Worm (Caenorhabditis elegans) whole organism, early embryonic: ENCODE data around the gene pmk-2.
A peak's percentile ranks its signal among the peaks of the same experiment; 100 is the strongest.
"Not testable (repeated sequence)": the region's sequence is repeated elsewhere in the genome, so short reads cannot be mapped to it uniquely, and the experiment has no call there.

Experiments
- B0310.2 ChIP-seq: sonication (generic microtip); optimal IDR thresholded peaks from 2 replicates; lab custom pipeline; 2016; ENCODE audit warnings: mild to moderate bottlenecking, missing genetic modification characterization, missing compliant biosample characterization
- F13C5.2 ChIP-seq: sonication (generic microtip); optimal IDR thresholded peaks from 2 replicates; lab custom pipeline; 2017; ENCODE audit warnings: mild to moderate bottlenecking, missing genetic modification characterization, inconsistent platforms, missing compliant biosample characterization
- aly-1 ChIP-seq: sonication (generic microtip); optimal IDR thresholded peaks from 2 replicates; lab custom pipeline; 2016; ENCODE audit warnings: missing genetic modification characterization, missing compliant biosample characterization
- ama-1 ChIP-seq: fragments of 150-350 bp; optimal IDR thresholded peaks from 2 replicates; lab custom pipeline; 2014
- ceh-13 ChIP-seq: fragments of 200-800 bp; sonication (Bioruptor generic); optimal IDR thresholded peaks from 2 replicates; lab custom pipeline; 2018; ENCODE audit warnings: mild to moderate bottlenecking, missing genetic modification characterization, missing compliant biosample characterization
- ceh-36 ChIP-seq: sonication (generic microtip); optimal IDR thresholded peaks from 2 replicates; lab custom pipeline; 2016; ENCODE audit warnings: missing genetic modification characterization, inconsistent platforms, missing compliant biosample characterization
- ets-7 ChIP-seq: sonication (generic microtip); optimal IDR thresholded peaks from 2 replicates; lab custom pipeline; 2016; ENCODE audit warnings: missing genotype, missing genetic modification characterization, missing compliant biosample characterization
- flt-1 ChIP-seq: fragments of 200-800 bp; sonication (Bioruptor generic); IDR thresholded peaks from 2 replicates; pipeline ENCODE4 v1.3.6; 2022; ENCODE audit warnings: missing genetic modification characterization, missing compliant biosample characterization
- hmbx-1 ChIP-seq: sonication (generic microtip); optimal IDR thresholded peaks from 2 replicates; lab custom pipeline; 2016; ENCODE audit warnings: mild to moderate bottlenecking, missing genetic modification characterization, missing compliant biosample characterization
- hmg-4 ChIP-seq: fragments of 200-800 bp; sonication (Bioruptor generic); optimal IDR thresholded peaks from 2 replicates; lab custom pipeline; 2018; ENCODE audit warnings: mild to moderate bottlenecking, missing genetic modification characterization, missing compliant biosample characterization
- hnd-1 ChIP-seq: sonication (generic microtip); optimal IDR thresholded peaks from 2 replicates; lab custom pipeline; 2016; ENCODE audit warnings: missing genetic modification characterization, missing compliant biosample characterization
- pes-1 ChIP-seq: fragments of 200-800 bp; sonication (Bioruptor generic); IDR thresholded peaks from 2 replicates; pipeline ENCODE4 v1.3.6; 2022; ENCODE audit warnings: missing genetic modification reagents, missing genetic modification characterization, missing compliant biosample characterization
- scrt-1 ChIP-seq: fragments of 200-800 bp; sonication (Bioruptor generic); IDR thresholded peaks from 2 replicates; pipeline ENCODE4 v1.3.6; 2022; ENCODE audit warnings: missing genetic modification characterization, missing compliant biosample characterization
- sea-1 ChIP-seq: fragments of 200-800 bp; sonication (Bioruptor generic); conservative IDR thresholded peaks from 2 replicates; pipeline ENCODE4 v1.3.6; 2022; ENCODE audit warnings: missing genetic modification characterization, missing compliant biosample characterization
- tbx-11 ChIP-seq: fragments of 200-800 bp; sonication (Bioruptor generic); IDR thresholded peaks from 2 replicates; pipeline ENCODE4 v1.3.6; 2022; ENCODE audit warnings: missing genetic modification characterization, missing compliant biosample characterization
- tbx-37 ChIP-seq: fragments of 200-800 bp; sonication (Bioruptor generic); conservative IDR thresholded peaks from 2 replicates; pipeline ENCODE4 v1.3.6; 2022; ENCODE audit warnings: missing genetic modification reagents, missing genetic modification characterization, missing compliant biosample characterization
- tra-4 ChIP-seq: sonication (generic microtip); optimal IDR thresholded peaks from 2 replicates; lab custom pipeline; 2017; ENCODE audit warnings: missing genetic modification characterization, missing compliant biosample characterization

Gene pmk-2

DNA sequence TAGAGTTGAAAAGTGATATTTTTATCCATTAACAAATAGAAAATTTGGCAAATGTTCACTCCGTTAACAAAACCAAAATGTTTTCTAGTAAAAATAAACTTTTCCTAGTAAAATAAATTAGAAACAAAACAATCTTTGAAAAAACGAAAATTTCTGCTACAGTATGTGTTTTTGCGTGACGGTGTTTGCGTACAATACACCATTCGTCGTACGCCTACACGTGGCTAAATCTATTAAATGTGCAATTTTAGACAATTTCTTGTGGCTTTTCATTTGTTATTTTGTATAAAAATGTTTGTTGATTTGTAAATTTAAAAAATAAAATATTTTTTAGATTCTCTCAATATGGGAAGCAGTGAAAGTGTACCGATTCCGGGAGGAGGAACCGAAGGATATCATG lies 30.1 kb upstream of the pmk-2 start, which contains the start of gene Y42H9AR.1:
Gene Y42H9AR.1 (plus strand): TSS at position 233 of the 400 bp plus-strand sequence.
- TF ChIP-seq F13C5.2: peak; percentile 3
- TF ChIP-seq hnd-1: no peak

DNA sequence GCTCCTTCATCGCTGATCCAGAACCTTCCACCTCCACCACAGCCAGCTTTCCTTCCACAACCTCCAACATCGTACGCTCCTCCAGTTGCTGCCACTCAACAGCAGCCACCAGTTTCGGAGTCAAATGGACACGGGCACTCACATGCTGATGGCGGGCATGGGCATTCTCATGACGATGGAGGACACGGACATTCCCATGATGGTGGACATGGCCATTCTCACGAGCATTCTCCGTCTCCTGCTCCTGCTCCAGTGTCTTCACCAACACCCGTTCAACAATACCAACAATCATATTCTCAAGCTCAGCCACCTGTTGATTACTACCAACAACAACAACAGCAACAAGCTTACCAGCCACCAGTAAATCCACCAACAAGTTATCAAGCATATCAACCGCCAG lies 28.8 kb upstream of the pmk-2 start:
- TF ChIP-seq ceh-13 (GFP tag; lab: Kevin White, UChicago) (no peak), flt-1 (GFP tag; lab: Robert Waterston, UW) (no peak), hnd-1 (no peak), aly-1 (tag; lab: Kevin White, UChicago) (no peak), hmg-4 (GFP tag; lab: Kevin White, UChicago) (no peak), B0310.2 (no peak), F13C5.2 (no peak), sea-1 (no peak), hmbx-1 (no peak)

DNA sequence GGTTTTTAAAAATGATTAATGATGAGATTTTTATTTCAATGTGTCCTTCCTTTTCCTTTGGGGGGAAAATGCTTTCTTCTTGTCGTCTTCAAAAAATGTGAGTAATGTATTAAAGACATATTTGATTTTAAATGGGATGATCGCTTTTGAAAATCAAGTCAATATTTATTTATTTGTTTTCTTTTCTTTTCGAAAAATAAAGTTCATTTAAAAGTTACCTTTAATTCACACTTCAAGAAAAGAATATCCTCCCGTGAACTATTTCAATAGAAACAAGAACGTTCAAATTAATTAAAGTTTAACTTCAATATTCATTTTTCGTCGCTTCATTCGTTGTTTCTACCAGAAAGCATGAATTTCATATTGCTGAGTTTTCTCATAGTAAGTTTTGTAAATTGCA lies 27.8 kb upstream of the pmk-2 start, which contains the start of gene irld-8:
Gene irld-8 (plus strand): TSS at position 301 of the 400 bp plus-strand sequence.
- TF ChIP-seq pes-1 (GFP tag; lab: Robert Waterston, UW): no peak
- no peak for TF ChIP-seq hmbx-1
- no peak for TF ChIP-seq ama-1 (lab: Kevin White, UChicago)
- TF ChIP-seq hnd-1: no peak

DNA sequence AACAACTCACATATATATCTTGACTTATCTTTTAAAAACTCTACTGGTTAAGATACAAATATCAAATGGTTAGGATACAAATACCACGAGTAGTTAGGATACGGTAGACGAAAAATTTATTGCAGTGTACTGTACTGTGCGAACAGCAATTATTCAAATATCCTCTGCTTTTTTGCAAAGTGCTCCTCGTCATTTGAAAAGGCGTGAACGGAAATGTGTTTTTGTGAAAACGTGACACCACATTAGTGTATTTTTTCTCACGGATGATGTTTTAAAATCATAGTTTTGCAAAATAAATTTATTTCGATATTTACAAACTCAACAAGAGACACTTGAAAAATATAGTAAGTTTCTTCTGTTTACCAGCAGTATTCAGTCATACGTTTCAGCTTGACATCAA lies 24.5 kb upstream of the pmk-2 start, which contains the start of gene F42G8.8:
Gene F42G8.8 (plus strand): TSS at position 301 of the 400 bp plus-strand sequence.
- TF ChIP-seq flt-1 (GFP tag; lab: Robert Waterston, UW) (no peak), ets-7 (tag; lab: Kevin White, UChicago) (no peak), hmg-4 (GFP tag; lab: Kevin White, UChicago) (no peak), ceh-36 (tag; lab: Kevin White, UChicago) (no peak), tbx-11 (no peak), ceh-13 (GFP tag; lab: Kevin White, UChicago) (no peak), pes-1 (GFP tag; lab: Robert Waterston, UW) (no peak), B0310.2 (no peak), sea-1 (no peak), F13C5.2 (no peak), hmbx-1 (no peak), tra-4 (tag; lab: Kevin White, UChicago) (no peak), aly-1 (tag; lab: Kevin White, UChicago) (no peak)

DNA sequence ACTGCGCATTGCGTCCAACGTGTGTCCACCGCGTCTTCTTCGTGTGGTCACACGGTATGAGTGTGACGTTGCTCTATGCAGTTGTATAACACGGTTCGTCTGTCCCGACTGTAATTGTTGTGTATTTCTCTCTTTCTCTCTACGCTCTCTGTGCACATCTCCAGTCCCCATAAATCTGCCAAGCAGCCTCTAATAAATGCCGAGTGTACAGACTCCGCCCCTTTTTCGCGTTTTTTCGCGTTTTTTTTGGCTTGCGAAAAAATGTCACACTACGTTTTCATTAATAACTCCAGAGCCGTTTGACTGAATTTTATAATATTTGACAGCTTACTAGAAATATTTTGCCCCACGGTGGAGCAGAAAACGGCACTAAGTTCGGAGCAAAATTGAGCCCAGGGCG lies 21.0 kb upstream of the pmk-2 start, which contains the start of gene erp-44.3:
Gene erp-44.3 (plus strand): TSS at position 301 of the 400 bp plus-strand sequence.
- not testable (repeated sequence) for TF ChIP-seq hmg-4 (GFP tag; lab: Kevin White, UChicago); pes-1 (GFP tag; lab: Robert Waterston, UW); sea-1

DNA sequence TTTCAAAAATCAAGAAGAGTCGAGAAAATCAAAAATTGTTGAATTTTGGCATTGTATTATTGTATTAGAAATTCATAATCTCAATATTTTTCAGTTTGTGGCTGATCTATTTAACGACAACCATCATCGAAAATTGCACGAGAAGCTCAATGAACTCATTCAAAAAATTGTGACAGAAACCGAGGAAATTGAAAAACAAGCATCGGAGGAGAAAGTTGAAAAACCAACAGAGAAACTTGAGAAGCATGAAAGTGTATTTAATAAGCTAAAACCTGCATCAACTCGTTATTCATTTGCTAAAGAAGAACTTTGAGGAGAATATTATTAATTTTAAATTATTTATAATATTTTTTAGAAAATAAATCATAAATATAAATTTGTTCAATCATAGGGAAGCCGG lies 16.4 kb upstream of the pmk-2 start, which contains the start of gene ceph-41:
Gene ceph-41 (plus strand): TSS at position 301 of the 400 bp plus-strand sequence.
- TF ChIP-seq hnd-1 (no peak), sea-1 (no peak), ceh-36 (tag; lab: Kevin White, UChicago) (no peak), flt-1 (GFP tag; lab: Robert Waterston, UW) (no peak), F13C5.2 (no peak), tbx-37 (GFP tag; lab: Robert Waterston, UW) (no peak), ceh-13 (GFP tag; lab: Kevin White, UChicago) (no peak), tbx-11 (no peak), ama-1 (lab: Kevin White, UChicago) (no peak), B0310.2 (no peak), ets-7 (tag; lab: Kevin White, UChicago) (no peak), hmbx-1 (no peak)

DNA sequence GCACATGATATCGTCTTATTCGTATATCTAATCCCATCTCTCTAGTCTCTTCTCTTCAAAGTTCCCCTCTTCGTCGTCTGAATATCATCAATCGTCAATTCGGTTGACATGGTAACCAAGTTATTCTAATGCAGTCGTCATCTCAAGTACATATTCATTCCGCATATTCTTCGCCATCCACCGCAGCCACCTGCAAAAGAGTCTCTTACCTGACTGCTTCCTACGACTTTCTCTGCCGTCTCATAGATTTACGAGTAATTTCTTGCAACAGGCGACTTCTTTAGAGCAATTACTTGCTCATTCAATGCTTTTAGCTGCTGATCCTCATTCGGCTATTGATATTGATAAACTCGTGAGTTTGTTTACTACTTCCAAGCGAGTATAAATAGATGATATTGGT lies 15.9 kb upstream of the pmk-2 start:
- TF ChIP-seq pes-1 (GFP tag; lab: Robert Waterston, UW) (no peak), tbx-11 (no peak), scrt-1 (GFP tag; lab: Robert Waterston, UW) (no peak), hnd-1 (no peak), tra-4 (tag; lab: Kevin White, UChicago) (no peak), B0310.2 (no peak), hmbx-1 (no peak), flt-1 (GFP tag; lab: Robert Waterston, UW) (no peak), ceh-36 (tag; lab: Kevin White, UChicago) (no peak), ets-7 (tag; lab: Kevin White, UChicago) (no peak), ama-1 (lab: Kevin White, UChicago) (no peak), tbx-37 (GFP tag; lab: Robert Waterston, UW) (no peak)

DNA sequence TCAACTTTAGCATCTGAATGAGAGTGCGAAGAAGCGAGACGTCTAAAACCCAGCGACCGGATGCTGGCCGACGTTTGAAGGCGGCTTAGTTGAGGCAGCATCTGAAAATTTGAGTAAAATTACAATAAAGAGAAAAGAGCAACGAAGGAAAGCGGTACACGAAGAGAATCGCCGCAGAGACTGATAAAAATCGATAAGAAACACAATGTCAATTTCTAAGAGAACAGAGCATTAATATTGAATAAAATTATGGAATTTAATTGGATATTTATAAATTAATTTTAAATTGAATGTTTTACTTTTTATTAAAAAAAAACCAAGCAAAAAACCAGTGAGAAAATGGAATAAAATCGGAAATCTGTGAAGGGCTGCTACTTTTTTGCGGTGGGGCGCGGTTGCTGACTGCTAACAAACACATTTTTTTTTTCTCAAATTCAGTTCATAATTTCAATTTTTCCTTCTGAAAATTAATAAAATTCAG lies 13.1 kb upstream of the pmk-2 start, which contains the start of the genes ndub-11 and moc-3:
Gene ndub-11 (minus strand): TSS at position 101 of the 481 bp plus-strand sequence.
Gene moc-3 (plus strand): TSS at position 431 of the 481 bp plus-strand sequence.
- no peak for TF ChIP-seq tbx-37 (GFP tag; lab: Robert Waterston, UW)
- TF ChIP-seq tra-4 (tag; lab: Kevin White, UChicago): no peak

DNA sequence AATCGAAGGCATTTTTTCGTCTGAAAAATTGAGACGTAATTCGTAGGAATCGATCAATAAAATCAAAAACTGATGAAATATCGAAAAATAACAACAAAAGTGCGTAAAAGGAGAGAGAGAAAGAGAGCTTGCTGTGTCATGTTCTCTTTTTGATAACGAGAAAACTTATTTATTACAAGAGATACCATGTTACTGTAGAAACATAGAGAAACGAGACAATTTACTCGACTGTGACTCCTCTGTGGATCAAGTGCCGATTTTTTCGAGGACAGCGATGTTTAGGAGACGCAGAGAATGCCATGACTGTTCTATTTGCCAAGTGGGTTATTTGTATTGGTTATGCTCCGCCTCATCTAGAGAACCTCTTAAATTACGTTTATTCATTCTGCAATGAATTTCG lies 9.8 kb upstream of the pmk-2 start, which contains the start of gene sph-1:
Gene sph-1 (minus strand): TSS at position 23 of the 400 bp plus-strand sequence.
- no peak for TF ChIP-seq hnd-1
